Worm (Caenorhabditis elegans): ENCODE measurements around the gene ifd-2.

DNA sequence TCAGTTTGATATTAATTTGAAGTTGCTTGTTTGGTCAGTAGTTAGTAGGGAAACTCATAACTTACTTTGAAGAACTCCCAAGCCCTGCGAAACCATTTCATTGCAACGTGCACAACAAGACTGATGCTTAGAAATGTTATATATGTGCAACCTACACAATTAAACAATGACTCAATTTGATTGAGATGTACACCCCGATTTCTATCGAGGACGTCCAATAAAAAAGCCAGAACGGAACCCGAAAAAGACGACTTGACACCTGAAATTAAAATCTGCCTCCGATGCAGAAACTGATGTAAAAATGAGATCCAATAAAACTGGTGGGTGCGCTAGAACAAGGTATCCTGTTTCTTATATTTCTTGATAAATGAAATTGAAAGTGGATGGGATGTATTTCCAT is 30.9 kb downstream of the ifd-2 start, which contains the start of gene T04G9.6:
- TF ChIP-seq lin-11 (tag; optimal IDR thresholded peaks at IDR 0.05) (no peak), lsy-2 (tag; optimal IDR thresholded peaks at IDR 0.05) (no peak), ztf-11 (tag; optimal IDR thresholded peaks at IDR 0.05) (no peak), fos-1 (tag; optimal IDR thresholded peaks at IDR 0.05) (no peak), nhr-6 (tag; optimal IDR thresholded peaks at IDR 0.05) (no peak), lin-13 (GFP tag; optimal IDR thresholded peaks at IDR 0.05) (no peak), nhr-10 (tag; optimal IDR thresholded peaks at IDR 0.05) (no peak), lin-39 (tag; optimal IDR thresholded peaks at IDR 0.05) (no peak), skn-1 (tag; optimal IDR thresholded peaks at IDR 0.05) (no peak), elt-3 (tag; optimal IDR thresholded peaks at IDR 0.05) (no peak), elt-1 (tag; optimal IDR thresholded peaks at IDR 0.05) (no peak), ama-1 (optimal IDR thresholded peaks at IDR 0.05) (no peak), unc-62 (GFP tag; optimal IDR thresholded peaks at IDR 0.05) (no peak), ZK546.5 (tag; optimal IDR thresholded peaks at IDR 0.05) (no peak)

All from whole organism, L2 larva.